Worm (Caenorhabditis elegans) whole organism, young adult: ENCODE data around the gene ZC443.1.

Source experiments
- B0336.3 ChIP-seq: fragments of 200-800 bp; sonication (Bioruptor generic); IDR thresholded peaks from 2 replicates; pipeline ENCODE4 v1.3.6; 2022; ENCODE audit warnings: missing genetic modification characterization, missing compliant biosample characterization
- C17E4.6 ChIP-seq: fragments of 200-800 bp; sonication (Bioruptor generic); IDR thresholded peaks from 2 replicates; pipeline ENCODE4 v1.3.6; 2022; ENCODE audit warnings: missing genetic modification reagents, missing genetic modification characterization, missing compliant biosample characterization
- F33H1.4 ChIP-seq: fragments of 200-800 bp; sonication (Bioruptor generic); IDR thresholded peaks from 2 replicates; pipeline ENCODE4 v1.3.6; 2022; ENCODE audit warnings: missing genetic modification reagents, missing genetic modification characterization, missing compliant biosample characterization
- F49E8.2 ChIP-seq: sonication (generic microtip); optimal IDR thresholded peaks from 3 replicates; lab custom pipeline; 2017; ENCODE audit warnings: missing genetic modification characterization, mild to moderate bottlenecking, missing compliant biosample characterization, antibody characterized with exemption, moderate library complexity; ENCODE audit not compliant: insufficient read depth
- F55B11.4 ChIP-seq: sonication (generic microtip); optimal IDR thresholded peaks from 2 replicates; lab custom pipeline; 2016; ENCODE audit warnings: missing compliant biosample characterization, missing genetic modification characterization, borderline replicate concordance; ENCODE audit not compliant: insufficient read depth
- F57A8.1 ChIP-seq: fragments of 200-800 bp; sonication (Bioruptor generic); optimal IDR thresholded peaks from 2 replicates; lab custom pipeline; 2018; ENCODE audit warnings: mild to moderate bottlenecking, missing genetic modification characterization, moderate library complexity, missing compliant biosample characterization
- Y53G8AR.9 ChIP-seq: fragments of 200-800 bp; sonication (Bioruptor generic); conservative IDR thresholded peaks from 2 replicates; pipeline ENCODE4 v1.3.6; 2022; ENCODE audit warnings: missing genetic modification reagents, missing genetic modification characterization, missing compliant biosample characterization
- Y67H2A.10 ChIP-seq: fragments of 200-800 bp; sonication (Bioruptor generic); conservative IDR thresholded peaks from 2 replicates; pipeline ENCODE4 v1.3.6; 2022; ENCODE audit warnings: missing genetic modification reagents, missing genetic modification characterization, missing compliant biosample characterization
- ZK185.1 ChIP-seq: sonication (generic microtip); optimal IDR thresholded peaks from 2 replicates; lab custom pipeline; 2016; ENCODE audit warnings: mild to moderate bottlenecking, missing genetic modification characterization, missing compliant biosample characterization; ENCODE audit not compliant: poor library complexity, severe bottlenecking
- atf-7 ChIP-seq: sonication (generic microtip); optimal IDR thresholded peaks from 2 replicates; lab custom pipeline; 2017; ENCODE audit warnings: mild to moderate bottlenecking, missing genetic modification characterization, missing compliant biosample characterization
- athp-1 ChIP-seq: sonication (generic microtip); optimal IDR thresholded peaks from 2 replicates; lab custom pipeline; 2017; ENCODE audit warnings: mild to moderate bottlenecking, missing genetic modification characterization, missing compliant biosample characterization
- cebp-1 ChIP-seq, 2 experiments: fragments of 200-800 bp in 1 of 2; sonication (Bioruptor generic) in 1 of 2; sonication (generic microtip) in 1 of 2; IDR thresholded peaks in 1 of 2; optimal IDR thresholded peaks in 1 of 2; 2 replicates each; pipeline versions ENCODE4 v1.3.6 to Lab custom; 2017 to 2022; ENCODE audit warnings: missing compliant biosample characterization in 2 of 2, missing genetic modification characterization in 2 of 2, mild to moderate bottlenecking in 1 of 2, missing genetic modification reagents in 1 of 2, moderate library complexity in 1 of 2
- ceh-91 ChIP-seq: fragments of 200-800 bp; sonication (Bioruptor generic); IDR thresholded peaks from 2 replicates; pipeline ENCODE4 v1.3.6; 2022; ENCODE audit warnings: missing genetic modification reagents, missing genetic modification characterization, missing compliant biosample characterization
- die-1 ChIP-seq: sonication (generic microtip); optimal IDR thresholded peaks from 2 replicates; lab custom pipeline; 2016; ENCODE audit warnings: missing genotype, mild to moderate bottlenecking, missing genetic modification characterization, missing compliant biosample characterization
- egl-44 ChIP-seq: fragments of 200-800 bp; sonication (Bioruptor generic); IDR thresholded peaks from 2 replicates; pipeline ENCODE4 v1.3.6; 2022; ENCODE audit warnings: missing genetic modification reagents, missing genetic modification characterization, missing compliant biosample characterization
- ets-4 ChIP-seq: fragments of 200-800 bp; sonication (Bioruptor generic); optimal IDR thresholded peaks from 2 replicates; lab custom pipeline; 2018; ENCODE audit warnings: mild to moderate bottlenecking, missing genetic modification characterization, missing compliant biosample characterization
- him-1 ChIP-seq: sonication (generic microtip); optimal IDR thresholded peaks from 2 replicates; lab custom pipeline; 2016; ENCODE audit warnings: missing genotype, missing genetic modification reagents, missing genetic modification characterization, missing compliant biosample characterization
- hmg-1.2 ChIP-seq: fragments of 200-800 bp; sonication (Bioruptor generic); IDR thresholded peaks from 2 replicates; pipeline ENCODE4 v1.3.6; 2022; ENCODE audit warnings: missing genetic modification reagents, missing genetic modification characterization, missing compliant biosample characterization
- hsf-1 ChIP-seq: fragments of 200-800 bp; sonication (Bioruptor generic); IDR thresholded peaks from 2 replicates; pipeline ENCODE4 v1.3.6; 2022; ENCODE audit warnings: missing genetic modification reagents, missing genetic modification characterization, missing compliant biosample characterization
- lin-40 ChIP-seq: sonication (generic microtip); optimal IDR thresholded peaks from 2 replicates; lab custom pipeline; 2016; ENCODE audit warnings: missing genetic modification characterization, mild to moderate bottlenecking, missing compliant biosample characterization, missing genotype, missing genetic modification reagents
- lsl-1 ChIP-seq: fragments of 200-800 bp; sonication (Bioruptor generic); optimal IDR thresholded peaks from 2 replicates; lab custom pipeline; 2018; ENCODE audit warnings: mild to moderate bottlenecking, missing genetic modification characterization, moderate library complexity, missing compliant biosample characterization
- madf-3 ChIP-seq: fragments of 200-800 bp; sonication (Bioruptor generic); IDR thresholded peaks from 2 replicates; pipeline ENCODE4 v1.3.6; 2022; ENCODE audit warnings: missing genetic modification reagents, missing genetic modification characterization, missing compliant biosample characterization
- madf-8 ChIP-seq: fragments of 200-800 bp; sonication (Bioruptor generic); conservative IDR thresholded peaks from 2 replicates; pipeline ENCODE4 v1.3.6; 2022; ENCODE audit warnings: missing genetic modification reagents, missing genetic modification characterization, missing compliant biosample characterization
- nhr-80 ChIP-seq: sonication (generic microtip); optimal IDR thresholded peaks from 2 replicates; lab custom pipeline; 2016; ENCODE audit warnings: missing genetic modification characterization, missing compliant biosample characterization
- snpc-1.1 ChIP-seq: sonication (generic microtip); optimal IDR thresholded peaks from 2 replicates; lab custom pipeline; 2017; ENCODE audit warnings: missing genetic modification characterization, mild to moderate bottlenecking, missing compliant biosample characterization, antibody characterized with exemption, moderate library complexity, missing genotype, missing genetic modification reagents; ENCODE audit not compliant: insufficient read depth
- snpc-3.4 ChIP-seq: sonication (generic microtip); optimal IDR thresholded peaks from 2 replicates; lab custom pipeline; 2017; ENCODE audit warnings: missing genetic modification characterization, mild to moderate bottlenecking, missing compliant biosample characterization, antibody characterized with exemption, moderate library complexity, missing genotype, missing genetic modification reagents
- snpc-4 ChIP-seq, 5 experiments: fragments of 150-350 bp in 1 of 5; sonication (generic microtip) in 4 of 5; optimal IDR thresholded peaks; 2 replicates each; lab custom pipeline; 2014 to 2018; ENCODE audit warnings: missing genetic modification characterization in 5 of 5, missing biosample characterization in 3 of 5, antibody characterized with exemption in 2 of 5, mild to moderate bottlenecking in 2 of 5, missing compliant biosample characterization in 2 of 5, missing genotype in 2 of 5, moderate library complexity in 2 of 5, missing genetic modification reagents in 1 of 5
- tlf-1 ChIP-seq: fragments of 200-800 bp; sonication (Bioruptor generic); optimal IDR thresholded peaks from 2 replicates; lab custom pipeline; 2018; ENCODE audit warnings: mild to moderate bottlenecking, missing genetic modification characterization, missing compliant biosample characterization
- ztf-18 ChIP-seq: sonication (generic microtip); optimal IDR thresholded peaks from 2 replicates; lab custom pipeline; 2016; ENCODE audit warnings: missing genotype, mild to moderate bottlenecking, missing genetic modification characterization, missing compliant biosample characterization
- ztf-22 ChIP-seq: fragments of 200-800 bp; sonication (Bioruptor generic); optimal IDR thresholded peaks from 2 replicates; lab custom pipeline; 2018; ENCODE audit warnings: mild to moderate bottlenecking, missing genetic modification characterization, moderate library complexity, missing compliant biosample characterization

Gene ZC443.1

DNA sequence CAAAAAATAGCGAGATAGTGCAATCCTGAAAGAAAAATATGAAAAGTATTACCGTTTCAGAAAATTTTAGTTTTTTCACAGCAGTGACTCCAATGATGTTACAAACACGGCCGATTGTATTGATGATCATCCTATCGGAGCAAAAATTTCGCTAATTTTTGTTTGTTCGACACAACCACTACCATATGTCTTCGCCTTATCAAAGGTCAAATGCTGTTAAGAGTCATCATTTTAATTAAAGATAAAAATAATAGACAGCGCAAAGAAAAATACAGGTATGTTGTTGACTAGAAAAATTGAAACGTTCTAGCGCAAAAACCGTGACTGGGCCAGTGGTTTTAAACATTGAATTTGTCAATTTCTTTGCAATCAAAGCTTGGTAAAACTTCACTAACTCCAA, 42.5 kb upstream of the ZC443.1 start:
- TF ChIP-seq nhr-80 (tag; lab: Kevin White, UChicago), result peak; percentile 56
- no peak for TF ChIP-seq lsl-1
- TF ChIP-seq, all 124 proteins: peak for 1

DNA sequence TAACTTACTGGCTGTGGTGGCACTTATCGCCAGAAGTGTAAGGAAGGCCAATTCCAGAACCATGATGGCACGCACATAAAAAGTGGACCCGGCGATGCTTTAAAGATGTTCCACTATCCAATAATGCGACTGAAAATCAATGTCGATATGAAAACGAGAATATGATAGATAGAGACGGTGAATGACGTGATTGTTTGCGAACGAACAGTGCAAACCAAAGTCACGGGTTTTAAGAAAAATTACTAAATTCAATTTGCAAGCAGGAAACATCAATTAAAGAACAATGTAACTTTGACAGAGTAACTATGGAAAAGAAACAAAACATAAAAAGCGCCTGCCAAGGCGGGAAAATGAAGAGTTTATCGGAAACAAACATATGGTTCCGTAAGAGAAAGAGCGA, 39.9 kb upstream of the ZC443.1 start, which contains the start of gene C44H9.5:
Gene C44H9.5 (minus strand): TSS at position 129 of the 400 bp plus-strand sequence.
- TF ChIP-seq snpc-4 (GFP tag; optimal IDR thresholded peaks at IDR 0.05; lab: Kevin White, UChicago), result no peak
- TF ChIP-seq snpc-4 (tag; optimal IDR thresholded peaks at IDR 0.05; lab: Kevin White, UChicago), result no peak
- TF ChIP-seq athp-1 (tag; lab: Kevin White, UChicago), result no peak
- TF ChIP-seq nhr-80 (tag; lab: Kevin White, UChicago), result peak; percentile 49
- no peak for TF ChIP-seq snpc-1.1 (tag; lab: Kevin White, UChicago)

DNA sequence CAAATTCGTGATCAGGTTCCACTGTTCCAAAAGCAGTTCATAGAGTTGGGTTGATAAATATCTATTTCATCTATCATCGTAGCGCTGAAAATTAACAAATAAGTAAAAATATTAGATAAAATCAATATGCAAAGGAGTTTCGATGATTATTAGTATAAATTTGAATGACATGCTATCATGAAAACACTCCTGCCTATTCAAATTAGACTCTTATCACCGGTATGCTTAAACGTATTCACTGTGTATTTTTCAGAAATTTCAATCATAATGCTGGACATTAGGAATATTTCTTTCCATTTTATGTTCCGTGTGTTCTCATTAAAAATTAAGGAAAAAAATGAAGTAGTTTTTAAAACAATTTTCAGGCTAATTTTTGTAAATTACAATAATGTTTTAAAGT, 35.4 kb upstream of the ZC443.1 start, which contains the start of gene C44H9.6:
Gene C44H9.6 (minus strand): TSS at position 101 of the 400 bp plus-strand sequence.
- TF ChIP-seq snpc-3.4 (tag; lab: Kevin White, UChicago), result no peak
- TF ChIP-seq nhr-80 (tag; lab: Kevin White, UChicago), result peak; percentile 45
- TF ChIP-seq, all 124 proteins: peak for 1

DNA sequence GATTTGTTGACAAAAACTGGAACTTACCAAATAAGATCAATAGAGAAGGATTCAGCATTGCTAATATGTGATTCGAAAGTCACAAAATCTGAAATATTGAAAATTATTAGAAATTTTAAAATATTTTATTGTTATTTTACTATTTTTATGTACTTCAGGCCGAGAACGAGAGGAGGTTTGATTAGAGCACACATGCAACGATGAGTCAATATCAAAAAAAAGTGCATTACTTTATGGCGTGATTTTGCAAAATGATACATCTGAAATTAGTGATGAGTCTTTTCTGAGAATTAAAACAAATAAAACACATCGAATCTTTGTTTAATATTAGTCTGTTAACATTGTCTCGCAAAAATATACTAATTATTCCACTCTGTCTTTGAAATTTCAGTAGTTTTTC, 34.9 kb upstream of the ZC443.1 start:
- TF ChIP-seq atf-7 (tag; lab: Kevin White, UChicago) (no peak), lsl-1 (no peak), tlf-1 (GFP tag; lab: Kevin White, UChicago) (no peak), Y67H2A.10 (GFP tag; lab: Robert Waterston, UW) (no peak), Y53G8AR.9 (GFP tag; lab: Robert Waterston, UW) (no peak), C17E4.6 (GFP tag; lab: Robert Waterston, UW) (no peak), B0336.3 (GFP tag; lab: Robert Waterston, UW) (no peak), madf-8 (GFP tag; lab: Robert Waterston, UW) (no peak), hmg-1.2 (no peak), F57A8.1 (GFP tag; lab: Kevin White, UChicago) (no peak), ztf-22 (GFP tag; lab: Kevin White, UChicago) (no peak), lin-40 (tag; lab: Kevin White, UChicago) (no peak), F33H1.4 (GFP tag; lab: Robert Waterston, UW) (no peak), madf-3 (GFP tag; lab: Robert Waterston, UW) (no peak), athp-1 (tag; lab: Kevin White, UChicago) (no peak)

DNA sequence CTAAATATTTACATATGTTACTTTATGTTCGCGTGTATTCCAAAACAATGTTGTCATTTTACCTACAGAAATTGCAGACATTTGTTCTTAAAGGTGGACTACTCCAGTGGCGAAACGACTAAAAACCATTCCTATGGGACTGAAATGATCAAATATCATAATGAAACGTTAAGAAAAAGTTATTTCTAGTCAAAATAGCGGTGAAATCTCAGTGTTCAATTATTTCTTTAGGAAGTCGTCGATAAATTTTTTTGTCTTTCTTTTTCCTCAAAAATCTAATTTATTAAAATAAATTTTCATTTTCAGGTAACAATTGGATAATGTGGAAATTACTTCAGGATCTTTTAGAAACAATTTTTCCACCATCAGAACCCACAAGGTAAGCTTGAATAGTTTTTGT, 25.5 kb upstream of the ZC443.1 start, which contains the start of gene C44H9.4:
Gene C44H9.4 (plus strand): TSS at position 301 of the 400 bp plus-strand sequence.
- TF ChIP-seq tlf-1 (GFP tag; lab: Kevin White, UChicago), result no peak
- TF ChIP-seq hsf-1, result no peak
- no peak for TF ChIP-seq F57A8.1 (GFP tag; lab: Kevin White, UChicago)
- no peak for TF ChIP-seq ztf-18 (tag; lab: Kevin White, UChicago)
- no peak for TF ChIP-seq snpc-1.1 (tag; lab: Kevin White, UChicago)
- TF ChIP-seq F55B11.4 (tag; lab: Kevin White, UChicago), result no peak
- no peak for TF ChIP-seq F49E8.2 (tag; lab: Kevin White, UChicago)
- no peak for TF ChIP-seq ZK185.1 (tag; lab: Kevin White, UChicago)
- no peak for TF ChIP-seq madf-3 (GFP tag; lab: Robert Waterston, UW)
- TF ChIP-seq egl-44 (GFP tag; lab: Robert Waterston, UW), result no peak
- no peak for TF ChIP-seq cebp-1 (GFP tag; IDR thresholded peaks at IDR 0.05; lab: Robert Waterston, UW)
- TF ChIP-seq cebp-1 (tag; optimal IDR thresholded peaks at IDR 0.05; lab: Kevin White, UChicago), result no peak
- no peak for TF ChIP-seq ceh-91 (GFP tag; lab: Robert Waterston, UW)
- TF ChIP-seq die-1, result no peak
- TF ChIP-seq ets-4 (GFP tag; lab: Kevin White, UChicago), result no peak
- TF ChIP-seq him-1 (tag; lab: Kevin White, UChicago), result no peak
